Worm (Caenorhabditis elegans) whole organism, late embryonic: ENCODE measurements around the gene atgl-1.

ENCODE experiments used
- C08G9.2 ChIP-seq: sonication (generic microtip); optimal IDR thresholded peaks from 2 replicates; lab custom pipeline; 2016; ENCODE audit warnings: mild to moderate bottlenecking, missing genetic modification characterization, moderate library complexity, missing compliant biosample characterization
- Y22D7AL.16 ChIP-seq: sonication (generic microtip); optimal IDR thresholded peaks from 2 replicates; lab custom pipeline; 2016; ENCODE audit warnings: missing genetic modification characterization, missing compliant biosample characterization
- ahr-1 ChIP-seq: sonication (generic microtip); optimal IDR thresholded peaks from 2 replicates; lab custom pipeline; 2016; ENCODE audit warnings: missing genetic modification characterization, missing compliant biosample characterization
- ceh-14 ChIP-seq: sonication (generic microtip); optimal IDR thresholded peaks from 2 replicates; lab custom pipeline; 2016; ENCODE audit warnings: missing genotype, missing genetic modification characterization, missing compliant biosample characterization
- ceh-18 ChIP-seq: sonication (generic microtip); optimal IDR thresholded peaks from 2 replicates; lab custom pipeline; 2016; ENCODE audit warnings: missing genetic modification characterization, missing compliant biosample characterization
- ceh-19 ChIP-seq: fragments of 200-800 bp; sonication (Bioruptor generic); optimal IDR thresholded peaks from 2 replicates; lab custom pipeline; 2018; ENCODE audit warnings: mild to moderate bottlenecking, missing genetic modification characterization, missing compliant biosample characterization
- ceh-30 ChIP-seq: fragments of 150-350 bp; optimal IDR thresholded peaks from 2 replicates; lab custom pipeline; 2014; ENCODE audit warnings: missing biosample characterization, missing genetic modification characterization
- ceh-34 ChIP-seq: sonication (generic microtip); optimal IDR thresholded peaks from 2 replicates; lab custom pipeline; 2016; ENCODE audit warnings: mild to moderate bottlenecking, missing genetic modification characterization, missing compliant biosample characterization
- ceh-45 ChIP-seq: fragments of 200-800 bp; sonication (Bioruptor generic); IDR thresholded peaks from 2 replicates; pipeline ENCODE4 v1.3.6; 2022; ENCODE audit warnings: missing genetic modification reagents, missing genetic modification characterization, missing compliant biosample characterization
- ceh-9 ChIP-seq: sonication (generic microtip); optimal IDR thresholded peaks from 2 replicates; lab custom pipeline; 2016; ENCODE audit warnings: mild to moderate bottlenecking, missing genetic modification characterization, inconsistent platforms, missing compliant biosample characterization
- che-1 ChIP-seq: sonication (generic microtip); optimal IDR thresholded peaks from 2 replicates; lab custom pipeline; 2016; ENCODE audit warnings: mild to moderate bottlenecking, missing genetic modification characterization, missing compliant biosample characterization
- dmd-4 ChIP-seq: sonication (generic microtip); optimal IDR thresholded peaks from 2 replicates; lab custom pipeline; 2016; ENCODE audit warnings: borderline replicate concordance, missing genetic modification characterization, missing compliant biosample characterization
- dve-1 ChIP-seq: sonication (generic microtip); optimal IDR thresholded peaks from 2 replicates; lab custom pipeline; 2017; ENCODE audit warnings: antibody characterized with exemption, mild to moderate bottlenecking, missing genetic modification characterization, missing compliant biosample characterization
- elt-2 ChIP-seq: sonication (generic microtip); optimal IDR thresholded peaks from 2 replicates; lab custom pipeline; 2016; ENCODE audit warnings: missing genetic modification reagents, missing genetic modification characterization, missing compliant biosample characterization
- elt-4 ChIP-seq: sonication (generic microtip); optimal IDR thresholded peaks from 2 replicates; lab custom pipeline; 2016; ENCODE audit warnings: missing genetic modification characterization, missing compliant biosample characterization
- ets-4 ChIP-seq: sonication (generic microtip); optimal IDR thresholded peaks from 2 replicates; lab custom pipeline; 2016; ENCODE audit warnings: missing genetic modification characterization, missing compliant biosample characterization
- eyg-1 ChIP-seq: sonication (generic microtip); optimal IDR thresholded peaks from 2 replicates; lab custom pipeline; 2016; ENCODE audit warnings: missing genotype, missing genetic modification characterization, missing compliant biosample characterization
- fkh-10 ChIP-seq: fragments of 150-350 bp; optimal IDR thresholded peaks from 2 replicates; lab custom pipeline; 2014; ENCODE audit warnings: missing biosample characterization, missing genetic modification reagents, missing genetic modification characterization
- fkh-6 ChIP-seq: sonication (generic microtip); optimal IDR thresholded peaks from 2 replicates; lab custom pipeline; 2016; ENCODE audit warnings: missing genetic modification characterization, missing compliant biosample characterization
- gmeb-2 ChIP-seq: sonication (generic microtip); optimal IDR thresholded peaks from 2 replicates; lab custom pipeline; 2016; ENCODE audit warnings: missing genetic modification characterization, inconsistent platforms, missing compliant biosample characterization
- hlh-13 ChIP-seq: fragments of 200-800 bp; sonication (Bioruptor generic); optimal IDR thresholded peaks from 2 replicates; lab custom pipeline; 2018; ENCODE audit warnings: mild to moderate bottlenecking, missing genetic modification characterization, missing compliant biosample characterization
- hlh-15 ChIP-seq: sonication (generic microtip); optimal IDR thresholded peaks from 2 replicates; lab custom pipeline; 2016; ENCODE audit warnings: missing genetic modification characterization, missing compliant biosample characterization
- hlh-30 ChIP-seq: sonication (generic microtip); optimal IDR thresholded peaks from 2 replicates; lab custom pipeline; 2017; ENCODE audit warnings: antibody characterized with exemption, missing genetic modification characterization, missing compliant biosample characterization; ENCODE audit not compliant: insufficient read depth
- hlh-6 ChIP-seq: sonication (generic microtip); optimal IDR thresholded peaks from 2 replicates; lab custom pipeline; 2016; ENCODE audit warnings: missing genotype, missing genetic modification characterization, missing compliant biosample characterization
- hlh-8 ChIP-seq: sonication (generic microtip); optimal IDR thresholded peaks from 2 replicates; lab custom pipeline; 2016; ENCODE audit warnings: missing genotype, missing genetic modification characterization, missing compliant biosample characterization
- lin-11 ChIP-seq: fragments of 200-800 bp; sonication (Bioruptor generic); optimal IDR thresholded peaks from 2 replicates; lab custom pipeline; 2018; ENCODE audit warnings: mild to moderate bottlenecking, missing genetic modification characterization, missing compliant biosample characterization
- madf-2 ChIP-seq: sonication (generic microtip); optimal IDR thresholded peaks from 2 replicates; lab custom pipeline; 2017; ENCODE audit warnings: missing genetic modification characterization, missing compliant biosample characterization
- mec-3 ChIP-seq: sonication (generic microtip); optimal IDR thresholded peaks from 2 replicates; lab custom pipeline; 2016; ENCODE audit warnings: borderline replicate concordance, missing genetic modification characterization, missing compliant biosample characterization
- nfya-1 ChIP-seq: sonication (generic microtip); optimal IDR thresholded peaks from 2 replicates; lab custom pipeline; 2017; ENCODE audit warnings: missing genetic modification characterization, mild to moderate bottlenecking, missing compliant biosample characterization, antibody characterized with exemption, moderate library complexity
- nhr-11 ChIP-seq: fragments of 150-350 bp; optimal IDR thresholded peaks from 2 replicates; lab custom pipeline; 2014; ENCODE audit warnings: missing biosample characterization, missing genetic modification characterization
- nhr-232 ChIP-seq: sonication (generic microtip); optimal IDR thresholded peaks from 2 replicates; lab custom pipeline; 2016; ENCODE audit warnings: missing genetic modification characterization, missing compliant biosample characterization
- pat-9 ChIP-seq: fragments of 200-800 bp; sonication (Bioruptor generic); optimal IDR thresholded peaks from 2 replicates; lab custom pipeline; 2018; ENCODE audit warnings: mild to moderate bottlenecking, missing genetic modification characterization, moderate library complexity, missing compliant biosample characterization
- pax-1 ChIP-seq: fragments of 150-350 bp; optimal IDR thresholded peaks from 2 replicates; lab custom pipeline; 2014; ENCODE audit warnings: missing biosample characterization, missing genetic modification characterization
- pha-2 ChIP-seq: sonication (generic microtip); optimal IDR thresholded peaks from 2 replicates; lab custom pipeline; 2017; ENCODE audit warnings: mild to moderate bottlenecking, missing genetic modification characterization, missing compliant biosample characterization
- pha-4 ChIP-seq: fragments of 150-350 bp; optimal IDR thresholded peaks from 2 replicates; lab custom pipeline; 2018; ENCODE audit warnings: missing biosample characterization, missing genetic modification reagents, missing genetic modification characterization
- pqm-1 ChIP-seq: sonication (generic microtip); optimal IDR thresholded peaks from 2 replicates; lab custom pipeline; 2016; ENCODE audit warnings: missing genetic modification characterization, missing compliant biosample characterization
- ref-2 ChIP-seq: sonication (generic microtip); optimal IDR thresholded peaks from 2 replicates; lab custom pipeline; 2016; ENCODE audit warnings: missing genetic modification characterization, missing compliant biosample characterization
- rnt-1 ChIP-seq: sonication (generic microtip); optimal IDR thresholded peaks from 2 replicates; lab custom pipeline; 2016; ENCODE audit warnings: missing genetic modification characterization, missing compliant biosample characterization
- sox-4 ChIP-seq: sonication (generic microtip); optimal IDR thresholded peaks from 2 replicates; lab custom pipeline; 2017; ENCODE audit warnings: mild to moderate bottlenecking, missing genetic modification characterization, inconsistent platforms, missing compliant biosample characterization
- syd-9 ChIP-seq: sonication (generic microtip); optimal IDR thresholded peaks from 2 replicates; lab custom pipeline; 2016; ENCODE audit warnings: mild to moderate bottlenecking, missing genetic modification characterization, moderate library complexity, missing compliant biosample characterization
- tbx-2 ChIP-seq: sonication (generic microtip); optimal IDR thresholded peaks from 2 replicates; lab custom pipeline; 2016; ENCODE audit warnings: missing genetic modification characterization, missing compliant biosample characterization
- ttx-3 ChIP-seq: sonication (generic microtip); optimal IDR thresholded peaks from 2 replicates; lab custom pipeline; 2016; ENCODE audit warnings: missing genetic modification reagents, missing genetic modification characterization, missing compliant biosample characterization
- unc-42 ChIP-seq: sonication (generic microtip); optimal IDR thresholded peaks from 2 replicates; lab custom pipeline; 2016; ENCODE audit warnings: missing genotype, missing genetic modification characterization, missing compliant biosample characterization
- unc-55 ChIP-seq: sonication (generic microtip); optimal IDR thresholded peaks from 2 replicates; lab custom pipeline; 2017; ENCODE audit warnings: missing biosample characterization, missing genetic modification reagents, missing genetic modification characterization
- zip-5 ChIP-seq: sonication (generic microtip); optimal IDR thresholded peaks from 2 replicates; lab custom pipeline; 2016; ENCODE audit warnings: missing genetic modification characterization, missing compliant biosample characterization
- ztf-16 ChIP-seq: sonication (generic microtip); optimal IDR thresholded peaks from 2 replicates; lab custom pipeline; 2017; ENCODE audit warnings: missing genetic modification characterization, missing compliant biosample characterization

Gene atgl-1

ce11 chrIII:6453665-6454064, 34.4 kb upstream of the atgl-1 start (continued):
- TF ChIP-seq Y22D7AL.16 (tag; lab: Kevin White, UChicago) (no peak), nhr-11 (tag; lab: Kevin White, UChicago) (no peak), ceh-14 (tag; lab: Kevin White, UChicago) (peak; percentile 68), nfya-1 (tag; lab: Kevin White, UChicago) (peak; percentile 83), mec-3 (no peak), eyg-1 (no peak), hlh-6 (tag; lab: Kevin White, UChicago) (no peak), hlh-13 (GFP tag; lab: Kevin White, UChicago) (peak; percentile 51), elt-2 (peak; percentile 80), elt-4 (tag; lab: Kevin White, UChicago) (no peak), gmeb-2 (tag; lab: Kevin White, UChicago) (peak; percentile 55), ref-2 (tag; lab: Kevin White, UChicago) (peak; percentile 32), ceh-30 (tag; lab: Kevin White, UChicago) (peak; percentile 37), ceh-45 (no peak), dmd-4 (tag; lab: Kevin White, UChicago) (no peak), pat-9 (tag; lab: Kevin White, UChicago) (peak; percentile 62), fkh-6 (tag; lab: Kevin White, UChicago) (peak; percentile 56), hlh-8 (peak; percentile 11), sox-4 (tag; lab: Kevin White, UChicago) (peak; percentile 60), che-1 (tag; lab: Kevin White, UChicago) (peak; percentile 22), rnt-1 (tag; lab: Kevin White, UChicago) (peak; percentile 41), fkh-10 (GFP tag; lab: Kevin White, UChicago) (no peak), zip-5 (tag; lab: Kevin White, UChicago) (no peak), unc-42 (tag; lab: Kevin White, UChicago) (peak; percentile 56), madf-2 (peak; percentile 41), ets-4 (tag; lab: Kevin White, UChicago) (peak; percentile 31), ceh-19 (GFP tag; lab: Kevin White, UChicago) (peak; percentile 77), unc-55 (GFP tag; lab: Kevin White, UChicago) (no peak), lin-11 (peak; percentile 5), ceh-18 (tag; lab: Kevin White, UChicago) (peak; percentile 64), syd-9 (tag; lab: Kevin White, UChicago) (peak; percentile 33), tbx-2 (tag; lab: Kevin White, UChicago) (peak; percentile 78), nhr-232 (peak; percentile 28), pha-2 (peak; percentile 17), pqm-1 (tag; lab: Kevin White, UChicago) (peak; percentile 32), ttx-3 (peak; percentile 62), hlh-15 (tag; lab: Kevin White, UChicago) (peak; percentile 5), ztf-16 (tag; lab: Kevin White, UChicago) (peak; percentile 74), hlh-30 (tag; lab: Kevin White, UChicago) (peak; percentile 41)

- TF ChIP-seq mec-3 = no peak
- TF ChIP-seq ceh-34 = no peak
- TF ChIP-seq ceh-45 = no peak
- peak; percentile 81 for TF ChIP-seq hlh-30 (tag; lab: Kevin White, UChicago)
These were observed 33.4 kb upstream of the atgl-1 start for ce11 chrIII:6452683-6453082.

ce11 chrIII:6452278-6452677, 33.0 kb upstream of the atgl-1 start, which contains the start of gene set-1:
Gene set-1, minus strand, starts transcription at chrIII:6452378.
- TF ChIP-seq nhr-11 (tag; lab: Kevin White, UChicago) = no peak
- no peak for TF ChIP-seq eyg-1
- no peak for TF ChIP-seq pax-1 (tag; lab: Kevin White, UChicago)
- TF ChIP-seq unc-55 (GFP tag; lab: Kevin White, UChicago) = no peak
- TF ChIP-seq C08G9.2 (tag; lab: Kevin White, UChicago) = no peak
- TF ChIP-seq mec-3 = no peak
- TF ChIP-seq ceh-9 (tag; lab: Kevin White, UChicago) = no peak
- TF ChIP-seq pha-4 = no peak
- no peak for TF ChIP-seq dmd-4 (tag; lab: Kevin White, UChicago)
- TF ChIP-seq hlh-15 (tag; lab: Kevin White, UChicago) = no peak
- no peak for TF ChIP-seq dve-1 (tag; lab: Kevin White, UChicago)
- TF ChIP-seq Y22D7AL.16 (tag; lab: Kevin White, UChicago) = no peak
- TF ChIP-seq ahr-1 = no peak
- TF ChIP-seq gmeb-2 (tag; lab: Kevin White, UChicago) = no peak
- no peak for TF ChIP-seq ceh-30 (tag; lab: Kevin White, UChicago)
- TF ChIP-seq elt-2 = no peak
- no peak for TF ChIP-seq hlh-8
- no peak for TF ChIP-seq pat-9 (tag; lab: Kevin White, UChicago)
- TF ChIP-seq hlh-13 (GFP tag; lab: Kevin White, UChicago) = no peak
- no peak for TF ChIP-seq sox-4 (tag; lab: Kevin White, UChicago)
